Worm (Caenorhabditis elegans): ENCODE results near the gene F47C12.7.

F47C12.7 gene

DNA sequence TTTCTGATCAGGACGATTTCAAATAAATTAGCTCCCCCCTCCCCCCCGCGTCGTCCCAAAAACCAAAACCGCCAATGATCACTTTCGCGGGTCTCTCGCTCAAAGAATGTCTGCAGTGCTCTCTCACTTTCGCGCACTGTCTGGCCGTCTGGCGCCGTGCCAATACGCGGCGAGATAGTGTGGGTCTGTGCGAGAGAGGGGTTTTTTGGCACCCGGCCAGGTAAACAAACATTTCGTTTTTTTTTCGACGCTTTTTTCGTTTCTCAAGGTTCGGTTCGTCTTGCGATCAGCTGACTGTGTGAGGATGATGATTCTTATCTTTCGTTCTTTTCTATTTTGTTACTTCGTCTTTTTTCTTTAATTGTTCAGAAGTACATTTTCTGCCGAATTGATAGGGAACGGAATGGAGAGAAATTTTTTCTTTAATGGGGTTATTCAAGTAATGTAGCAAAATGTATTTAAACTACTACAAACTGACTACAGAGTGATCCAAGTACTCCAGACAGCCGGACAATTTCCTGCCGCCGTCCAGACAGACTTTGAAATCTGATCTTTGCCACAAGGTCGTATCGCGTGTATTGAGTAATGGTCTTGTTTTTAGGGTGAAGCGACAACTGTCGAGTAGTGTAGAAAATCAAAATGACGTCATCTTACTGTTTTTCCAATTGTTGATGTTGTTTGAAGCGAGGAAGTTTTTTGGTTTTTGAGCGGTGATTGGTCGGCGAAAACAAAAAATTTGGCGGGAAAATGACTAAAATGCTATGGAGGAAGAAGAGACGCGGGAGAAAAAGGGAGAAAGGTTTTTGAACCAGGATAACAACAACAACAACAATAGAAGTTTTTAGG is 29.1 kb upstream of the F47C12.7 start (continued):
- peak; percentile 32 for TF ChIP-seq F22D6.2 (tag; optimal IDR thresholded peaks at IDR 0.05)
- peak; percentile 61 for TF ChIP-seq chd-7 (tag; optimal IDR thresholded peaks at IDR 0.05)
- TF ChIP-seq ceh-27 (GFP tag; optimal IDR thresholded peaks at IDR 0.05) = peak; percentile 65
- TF ChIP-seq efl-1 (GFP tag; optimal IDR thresholded peaks at IDR 0.05) = peak; percentile 11
- TF ChIP-seq F49E8.2 (tag; optimal IDR thresholded peaks at IDR 0.05; ENCODE audit: insufficient read depth) = no peak
- TF ChIP-seq nhr-90 (tag; optimal IDR thresholded peaks at IDR 0.05) = peak; percentile 12
- no peak for TF ChIP-seq snpc-1.1 (tag; optimal IDR thresholded peaks at IDR 0.05; ENCODE audit: insufficient read depth)
- TF ChIP-seq mcd-1 (GFP tag; IDR thresholded peaks at IDR 0.05) = peak; percentile 46
- TF ChIP-seq ztf-22 (GFP tag; optimal IDR thresholded peaks at IDR 0.05) = peak; percentile 26
- peak; percentile 92 for TF ChIP-seq K11D2.4 (GFP tag; IDR thresholded peaks at IDR 0.05)
- peak; percentile 46 for TF ChIP-seq pha-4 (tag; optimal IDR thresholded peaks at IDR 0.05)
- peak; percentile 66 for TF ChIP-seq lir-1 (GFP tag; conservative IDR thresholded peaks at IDR 0.05)
- TF ChIP-seq lin-26 (GFP tag; IDR thresholded peaks at IDR 0.05) = peak; percentile 38; the same call in 1 of the 2 replicates
- no peak for TF ChIP-seq tbx-9 (tag; optimal IDR thresholded peaks at IDR 0.05; ENCODE audit: borderline replicate concordance)
- TF ChIP-seq ceh-40 (GFP tag; IDR thresholded peaks at IDR 0.05) = no peak
- peak; percentile 76 for TF ChIP-seq egrh-3 (GFP tag; IDR thresholded peaks at IDR 0.05)
- TF ChIP-seq cebp-1 (GFP tag; IDR thresholded peaks at IDR 0.05) = no peak
- peak; percentile 79 for TF ChIP-seq cebp-1 (tag; optimal IDR thresholded peaks at IDR 0.05)
- TF ChIP-seq attf-3 (GFP tag; conservative IDR thresholded peaks at IDR 0.05) = 0 out of 2 replicates have a peak, but pooled peaks have one; percentile 11
- TF ChIP-seq hmg-1.2 (GFP tag; IDR thresholded peaks at IDR 0.05) = peak; percentile 88
- peak; percentile 48; the same call in 1 of the 2 replicates for TF ChIP-seq B0336.3 (GFP tag; IDR thresholded peaks at IDR 0.05)
- peak; percentile 57 for TF ChIP-seq attf-5 (GFP tag; optimal IDR thresholded peaks at IDR 0.05)

DNA sequence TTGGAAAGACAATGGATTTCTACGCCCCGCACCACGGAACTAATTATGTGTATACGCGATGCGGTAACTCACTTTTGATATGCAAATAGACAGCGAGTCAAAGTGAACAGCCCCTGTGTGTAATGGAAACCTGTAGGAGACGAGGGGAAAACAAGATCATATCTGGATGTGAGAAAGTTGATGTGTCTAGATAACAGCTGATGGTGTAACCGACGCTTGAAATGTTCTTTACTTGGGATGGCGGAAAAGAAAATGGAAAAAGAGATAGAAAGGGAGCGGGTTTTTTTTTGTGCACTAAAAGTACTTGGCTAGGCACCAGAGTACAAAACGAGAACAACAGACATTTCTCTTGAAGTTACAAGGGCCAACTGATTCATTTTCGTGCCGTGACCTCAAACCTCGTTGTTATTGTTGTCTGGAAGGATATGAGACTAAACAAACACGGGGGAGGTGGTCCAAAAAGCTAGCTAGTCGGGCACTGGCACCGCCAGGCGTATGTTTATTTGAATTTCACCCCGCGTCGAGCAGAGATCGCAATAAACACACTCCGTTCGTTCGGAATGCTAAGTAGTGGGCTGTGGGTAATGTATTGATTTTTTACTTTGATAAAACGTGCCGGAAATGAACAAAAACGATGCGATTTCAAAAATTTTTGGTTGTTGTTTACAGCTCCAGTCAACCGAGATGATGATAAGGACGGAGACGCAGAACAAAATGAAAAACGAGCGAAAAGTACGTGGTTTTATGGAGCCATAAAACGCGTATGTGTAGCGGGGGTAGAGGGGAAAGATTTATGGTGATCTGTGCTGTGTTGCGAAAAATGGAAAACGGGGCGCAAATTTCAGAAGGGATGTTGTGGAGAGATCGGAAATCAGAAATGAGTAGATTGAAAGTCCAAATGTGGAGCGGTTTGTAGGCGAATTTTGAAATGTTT is 26.8 kb upstream of the F47C12.7 start:
- no peak for TF ChIP-seq efl-1 (GFP tag; optimal IDR thresholded peaks at IDR 0.05)
- TF ChIP-seq akir-1 (GFP tag; optimal IDR thresholded peaks at IDR 0.05) = no peak
- no peak for TF ChIP-seq cebp-1 (GFP tag; IDR thresholded peaks at IDR 0.05)
- peak; percentile 8 for TF ChIP-seq cebp-1 (tag; optimal IDR thresholded peaks at IDR 0.05)
- no peak for TF ChIP-seq ets-4 (GFP tag; optimal IDR thresholded peaks at IDR 0.05)
- peak; percentile 38 for TF ChIP-seq nhr-80 (tag; optimal IDR thresholded peaks at IDR 0.05)
- no peak for TF ChIP-seq dox-1 (GFP tag; IDR thresholded peaks at IDR 0.05)
- no peak for TF ChIP-seq D2030.7 (GFP tag; IDR thresholded peaks at IDR 0.05)

- TF ChIP-seq ceh-27 (GFP tag; optimal IDR thresholded peaks at IDR 0.05) (peak; percentile 46), ekl-4 (GFP tag; IDR thresholded peaks at IDR 0.05) (no peak), atf-7 (tag; optimal IDR thresholded peaks at IDR 0.05) (peak; percentile 56), snpc-4 (GFP tag; optimal IDR thresholded peaks at IDR 0.05) (no peak), snpc-4 (tag; optimal IDR thresholded peaks at IDR 0.05) (peak in 1 of 4 experiments; percentile 29), him-1 (tag; optimal IDR thresholded peaks at IDR 0.05) (no peak), ceh-100 (GFP tag; IDR thresholded peaks at IDR 0.05) (no peak), lir-1 (GFP tag; conservative IDR thresholded peaks at IDR 0.05) (no peak), ccch-3 (GFP tag; optimal IDR thresholded peaks at IDR 0.05) (no peak), K12H6.12 (tag; optimal IDR thresholded peaks at IDR 0.05) (peak; percentile 85), nhr-80 (tag; optimal IDR thresholded peaks at IDR 0.05) (peak; percentile 84), cebp-1 (GFP tag; IDR thresholded peaks at IDR 0.05) (0 out of 2 replicates have a peak, but pooled peaks have one; percentile 48), cebp-1 (tag; optimal IDR thresholded peaks at IDR 0.05) (peak; percentile 71), Y79H2A.3 (GFP tag; conservative IDR thresholded peaks at IDR 0.05) (no peak), dox-1 (GFP tag; IDR thresholded peaks at IDR 0.05) (peak; percentile 65), nfya-1 (tag; optimal IDR thresholded peaks at IDR 0.05; ENCODE audit: borderline replicate concordance, insufficient read depth) (no peak), zfh-2 (GFP tag; conservative IDR thresholded peaks at IDR 0.05) (peak; percentile 86), T26A5.8 (tag; optimal IDR thresholded peaks at IDR 0.05) (no peak), let-607 (tag; optimal IDR thresholded peaks at IDR 0.05) (no peak), F10E7.11 (tag; optimal IDR thresholded peaks at IDR 0.05) (no peak), attf-5 (GFP tag; optimal IDR thresholded peaks at IDR 0.05) (peak; percentile 58)
Observed at ce11 chrIV:4019836-4020235, 24.6 kb upstream of the F47C12.7 start.

Data from whole organism, young adult.